Fruit fly (Drosophila melanogaster) whole organism, embryonic: Measurements from ENCODE around the gene RpL37-1.

ENCODE experiments used
- Ada2b ChIP-seq: fragments of 200-800 bp; sonication (Bioruptor generic); IDR thresholded peaks from 2 replicates; pipeline ENCODE4 v1.3.6; 2022; ENCODE audit warnings: missing biosample characterization, missing genetic modification characterization
- Awh ChIP-seq: fragments of 200-800 bp; sonication (Bioruptor generic); IDR thresholded peaks from 2 replicates; pipeline ENCODE4, ENCODE4 v1.3.6; 2022; ENCODE audit warnings: missing biosample characterization, missing genetic modification characterization
- Blimp-1 ChIP-seq: fragments of 200-800 bp; sonication (Bioruptor generic); optimal IDR thresholded peaks from 3 replicates; lab custom pipeline; 2018; ENCODE audit warnings: missing biosample characterization, missing genetic modification characterization, mild to moderate bottlenecking, moderate library complexity, missing genetic modification reagents
- BtbVII ChIP-seq: fragments of 200-800 bp; sonication (Bioruptor generic); optimal IDR thresholded peaks from 3 replicates; lab custom pipeline; 2017; ENCODE audit warnings: missing biosample characterization, mild to moderate bottlenecking, missing genetic modification characterization
- CG10267 ChIP-seq: fragments of 200-800 bp; sonication (Bioruptor generic); optimal IDR thresholded peaks from 2 replicates; lab custom pipeline; 2018; ENCODE audit warnings: missing biosample characterization, mild to moderate bottlenecking, missing genetic modification characterization, moderate library complexity
- CG11504 ChIP-seq: fragments of 200-800 bp; sonication (Bioruptor generic); optimal IDR thresholded peaks from 3 replicates; lab custom pipeline; 2019; ENCODE audit warnings: missing biosample characterization, mild to moderate bottlenecking, missing genetic modification characterization, moderate library complexity
- CG12155 ChIP-seq: fragments of 200-800 bp; sonication (Bioruptor generic); optimal IDR thresholded peaks from 3 replicates; lab custom pipeline; 2016; ENCODE audit warnings: missing biosample characterization, missing genetic modification characterization
- CG13424 ChIP-seq: fragments of 200-800 bp; sonication (Bioruptor generic); optimal IDR thresholded peaks from 2 replicates; lab custom pipeline; 2019; ENCODE audit warnings: missing biosample characterization, mild to moderate bottlenecking, missing genetic modification characterization, moderate library complexity
- CG14710 ChIP-seq: fragments of 200-800 bp; sonication (Bioruptor generic); optimal IDR thresholded peaks from 3 replicates; lab custom pipeline; 2019; ENCODE audit warnings: missing biosample characterization, mild to moderate bottlenecking, missing genetic modification characterization, moderate library complexity
- CG1529 ChIP-seq: fragments of 200-800 bp; sonication (Bioruptor generic); optimal IDR thresholded peaks from 3 replicates; lab custom pipeline; 2018; ENCODE audit warnings: missing biosample characterization, missing genetic modification characterization
- CG16779 ChIP-seq: fragments of 200-800 bp; sonication (Bioruptor generic); IDR thresholded peaks from 2 replicates; pipeline ENCODE4 v1.3.6; 2022; ENCODE audit warnings: missing biosample characterization, missing genetic modification characterization
- CG17359 ChIP-seq: fragments of 200-800 bp; sonication (Bioruptor generic); optimal IDR thresholded peaks from 3 replicates; lab custom pipeline; 2018; ENCODE audit warnings: missing biosample characterization, mild to moderate bottlenecking, missing genetic modification characterization, moderate library complexity
- CG17361 ChIP-seq: fragments of 200-800 bp; sonication (Bioruptor generic); IDR thresholded peaks from 3 replicates; pipeline ENCODE4 v1.3.6; 2022; ENCODE audit warnings: missing biosample characterization, missing genetic modification characterization
- CG17385 ChIP-seq: fragments of 200-800 bp; sonication (Bioruptor generic); optimal IDR thresholded peaks from 3 replicates; lab custom pipeline; 2018; ENCODE audit warnings: missing biosample characterization, mild to moderate bottlenecking, missing genetic modification characterization
- CG2712 ChIP-seq: fragments of 200-800 bp; optimal IDR thresholded peaks from 3 replicates; lab custom pipeline; 2019; ENCODE audit warnings: missing biosample characterization, mild to moderate bottlenecking, missing genetic modification characterization, moderate library complexity
- CG31388 ChIP-seq: fragments of 200-800 bp; sonication (Bioruptor generic); optimal IDR thresholded peaks from 2 replicates; lab custom pipeline; 2016; ENCODE audit warnings: missing biosample characterization, missing genetic modification characterization
- CG31441 ChIP-seq: fragments of 200-800 bp; sonication (Bioruptor generic); IDR thresholded peaks from 2 replicates; pipeline ENCODE4 v1.3.6; 2022; ENCODE audit warnings: missing biosample characterization, missing genetic modification characterization
- CG32772 ChIP-seq: fragments of 200-800 bp; sonication (Bioruptor generic); IDR thresholded peaks from 2 replicates; pipeline ENCODE4 v1.3.6; 2022; ENCODE audit warnings: missing biosample characterization, missing genetic modification characterization
- CG4360 ChIP-seq: fragments of 200-800 bp; sonication (Bioruptor generic); IDR thresholded peaks from 2 replicates; pipeline ENCODE4 v1.3.6; 2022; ENCODE audit warnings: missing biosample characterization, missing genetic modification characterization
- CG5180 ChIP-seq: fragments of 200-800 bp; sonication (Bioruptor generic); optimal IDR thresholded peaks from 3 replicates; lab custom pipeline; 2017; ENCODE audit warnings: missing biosample characterization, missing genetic modification characterization, mild to moderate bottlenecking, moderate library complexity, missing genetic modification reagents
- CG5245 ChIP-seq: fragments of 200-800 bp; sonication (Bioruptor generic); optimal IDR thresholded peaks from 3 replicates; lab custom pipeline; 2016; ENCODE audit warnings: missing biosample characterization, missing genetic modification characterization
- CG8944 ChIP-seq: fragments of 200-800 bp; sonication (Bioruptor generic); optimal IDR thresholded peaks from 3 replicates; lab custom pipeline; 2016; ENCODE audit warnings: missing biosample characterization, missing genetic modification characterization
- ERR ChIP-seq: fragments of 200-800 bp; sonication (Bioruptor generic); optimal IDR thresholded peaks from 2 replicates; lab custom pipeline; 2016; ENCODE audit warnings: missing biosample characterization, missing genetic modification characterization
- Eip74EF ChIP-seq, 2 experiments: fragments of 200-800 bp in 1 of 2; fragments of >200 bp in 1 of 2; sonication (Bioruptor generic) in 1 of 2; optimal IDR thresholded peaks; 2 replicates each; lab custom pipeline; 2017 to 2019; ENCODE audit warnings: missing biosample characterization in 2 of 2, missing genetic modification characterization in 2 of 2, mild to moderate bottlenecking in 1 of 2, moderate library complexity in 1 of 2
- Hmx ChIP-seq: fragments of 200-800 bp; sonication (Bioruptor generic); optimal IDR thresholded peaks from 2 replicates; lab custom pipeline; 2016; ENCODE audit warnings: missing biosample characterization, missing genetic modification characterization
- Sox102F ChIP-seq: fragments of 200-800 bp; sonication (Bioruptor generic); optimal IDR thresholded peaks from 2 replicates; lab custom pipeline; 2018; ENCODE audit warnings: missing biosample characterization, mild to moderate bottlenecking, missing genetic modification characterization, moderate library complexity
- az2 ChIP-seq: fragments of 200-800 bp; sonication (Bioruptor generic); optimal IDR thresholded peaks from 3 replicates; lab custom pipeline; 2016; ENCODE audit warnings: missing biosample characterization, missing genetic modification characterization
- bsh ChIP-seq, 2 experiments: fragments of 200-800 bp; sonication (Bioruptor generic); optimal IDR thresholded peaks; 2 replicates each; lab custom pipeline; 2017 to 2018; ENCODE audit warnings: mild to moderate bottlenecking in 2 of 2, missing biosample characterization in 2 of 2, missing genetic modification characterization in 2 of 2, moderate library complexity in 1 of 2
- crc ChIP-seq: fragments of 200-800 bp; sonication (Bioruptor generic); optimal IDR thresholded peaks from 2 replicates; lab custom pipeline; 2016; ENCODE audit warnings: missing biosample characterization, missing genetic modification characterization
- croc ChIP-seq: fragments of 200-800 bp; sonication (Bioruptor generic); conservative IDR thresholded peaks from 3 replicates; pipeline ENCODE4 v1.3.6; 2022; ENCODE audit warnings: missing biosample characterization, missing genetic modification characterization
- crol ChIP-seq: fragments of 200-800 bp; sonication (Bioruptor generic); IDR thresholded peaks from 2 replicates; pipeline ENCODE4 v1.3.6; 2022; ENCODE audit warnings: missing biosample characterization, missing genetic modification characterization
- dimm ChIP-seq: fragments of 200-800 bp; sonication (Bioruptor generic); IDR thresholded peaks from 2 replicates; pipeline ENCODE4 v1.3.6; 2022; ENCODE audit warnings: missing biosample characterization, missing genetic modification characterization
- dysf ChIP-seq: fragments of 200-800 bp; sonication (Bioruptor generic); IDR thresholded peaks from 3 replicates; pipeline ENCODE4 v1.3.6; 2022; ENCODE audit warnings: missing biosample characterization, missing genetic modification characterization
- gce ChIP-seq: fragments of 200-800 bp; sonication (Bioruptor generic); IDR thresholded peaks from 3 replicates; pipeline ENCODE4 v1.3.6; 2022; ENCODE audit warnings: missing biosample characterization, missing genetic modification characterization
- gcm ChIP-seq: fragments of 200-800 bp; sonication (Bioruptor generic); optimal IDR thresholded peaks from 2 replicates; lab custom pipeline; 2019; ENCODE audit warnings: missing biosample characterization, mild to moderate bottlenecking, missing genetic modification characterization, moderate library complexity
- gem ChIP-seq: fragments of 200-800 bp; sonication (Bioruptor generic); optimal IDR thresholded peaks from 2 replicates; lab custom pipeline; 2019; ENCODE audit warnings: missing biosample characterization, mild to moderate bottlenecking, missing genetic modification characterization, moderate library complexity
- grau ChIP-seq: fragments of 200-800 bp; optimal IDR thresholded peaks from 3 replicates; lab custom pipeline; 2019; ENCODE audit warnings: missing biosample characterization, mild to moderate bottlenecking, missing genetic modification characterization, moderate library complexity
- gsb-n ChIP-seq: fragments of 200-800 bp; sonication (Bioruptor generic); optimal IDR thresholded peaks from 3 replicates; lab custom pipeline; 2018; ENCODE audit warnings: missing biosample characterization, mild to moderate bottlenecking, missing genetic modification characterization
- hkb ChIP-seq, 2 experiments: fragments of 200-800 bp in 1 of 2; fragments of >200 bp in 1 of 2; sonication (Bioruptor generic) in 1 of 2; IDR thresholded peaks in 1 of 2; optimal IDR thresholded peaks in 1 of 2; 2 replicates each; pipeline versions ENCODE4 v1.3.6 to Lab custom; 2017 to 2022; ENCODE audit warnings: missing biosample characterization in 1 of 2, missing genetic modification characterization in 1 of 2
- kah ChIP-seq: fragments of 200-800 bp; sonication (Bioruptor generic); optimal IDR thresholded peaks from 2 replicates; lab custom pipeline; 2018; ENCODE audit warnings: missing biosample characterization, mild to moderate bottlenecking, missing genetic modification characterization
- lilli ChIP-seq: fragments of 200-800 bp; sonication (Bioruptor generic); optimal IDR thresholded peaks from 3 replicates; lab custom pipeline; 2016; ENCODE audit warnings: missing biosample characterization, missing genetic modification characterization
- nmo ChIP-seq: fragments of 200-800 bp; sonication (Bioruptor generic); optimal IDR thresholded peaks from 2 replicates; lab custom pipeline; 2018; ENCODE audit warnings: missing biosample characterization, mild to moderate bottlenecking, missing genetic modification characterization, moderate library complexity
- oc ChIP-seq: fragments of 200-800 bp; sonication (Bioruptor generic); optimal IDR thresholded peaks from 2 replicates; lab custom pipeline; 2018; ENCODE audit warnings: missing biosample characterization, mild to moderate bottlenecking, missing genetic modification characterization, moderate library complexity
- prd ChIP-seq, 3 experiments: fragments of >200 bp in 2 of 3; fragments of 200-800 bp in 1 of 3; sonication (Bioruptor generic) in 1 of 3; optimal IDR thresholded peaks in 2 of 3; IDR thresholded peaks in 1 of 3; 2 replicates in 2 of 3; 3 replicates in 1 of 3; pipeline versions ENCODE4 v1.3.6 to Lab custom; 2017 to 2022; ENCODE audit warnings: missing biosample characterization in 1 of 3, missing genetic modification characterization in 1 of 3
- rib ChIP-seq: fragments of 200-800 bp; sonication (Bioruptor generic); IDR thresholded peaks from 2 replicates; pipeline ENCODE4 v1.3.6; 2022; ENCODE audit warnings: missing biosample characterization, missing genetic modification characterization
- salm ChIP-seq: fragments of 200-800 bp; sonication (Bioruptor generic); optimal IDR thresholded peaks from 2 replicates; lab custom pipeline; 2018; ENCODE audit warnings: missing biosample characterization, mild to moderate bottlenecking, missing genetic modification characterization
- stc ChIP-seq: fragments of 200-800 bp; sonication (Bioruptor generic); IDR thresholded peaks from 2 replicates; pipeline ENCODE4 v1.3.6; 2022; ENCODE audit warnings: missing biosample characterization, missing genetic modification characterization
- tap ChIP-seq: fragments of 200-800 bp; optimal IDR thresholded peaks from 3 replicates; lab custom pipeline; 2019; ENCODE audit warnings: missing biosample characterization, mild to moderate bottlenecking, missing genetic modification characterization, moderate library complexity
- zfh1 ChIP-seq: fragments of 200-800 bp; sonication (Bioruptor generic); IDR thresholded peaks from 3 replicates; pipeline ENCODE4 v1.3.6; 2022; ENCODE audit warnings: missing biosample characterization, missing genetic modification characterization

RpL37-1 gene

DNA sequence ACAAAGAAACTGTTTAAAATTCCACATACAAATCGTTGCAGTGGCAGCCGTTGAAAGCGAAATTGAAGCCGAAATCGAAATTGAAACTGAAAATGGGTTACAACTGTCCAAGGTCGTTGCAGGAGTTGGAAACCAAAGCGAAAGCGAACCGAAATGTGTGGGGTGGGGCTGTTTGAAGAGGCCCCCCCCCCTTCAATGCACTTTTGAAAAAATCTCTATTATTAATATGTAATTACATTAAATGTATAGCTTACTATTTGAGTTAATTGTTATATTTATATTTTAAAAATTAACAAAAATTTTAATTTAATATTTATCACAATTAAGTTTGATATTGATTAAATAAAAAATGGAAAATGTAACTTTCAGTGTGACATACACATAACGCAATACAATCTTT, 17.5 kb downstream of the RpL37-1 start (continued):
- TF ChIP-seq CG2712 (tag; lab: Kevin White, UChicago) = peak; percentile 55
- TF ChIP-seq gsb-n (tag; lab: Kevin White, UChicago) = peak; percentile 54
- peak; percentile 57 for TF ChIP-seq stc (GFP tag; lab: Robert Waterston, UW)
- TF ChIP-seq CG5245 (GFP tag; lab: Kevin White, UChicago) = no peak
- TF ChIP-seq CG8944 = no peak
- no peak for TF ChIP-seq Awh (GFP tag; lab: Robert Waterston, UW)
- TF ChIP-seq CG14710 (tag; lab: Kevin White, UChicago) = peak; percentile 12
- no peak for TF ChIP-seq prd (optimal IDR thresholded peaks at IDR 0.05; lab: Kevin White, UChicago)
- peak; percentile 16; the same call in 1 of the 3 replicates for TF ChIP-seq prd (GFP tag; IDR thresholded peaks at IDR 0.05; lab: Robert Waterston, UW)
- peak; percentile 73 for TF ChIP-seq CG11504 (tag; lab: Kevin White, UChicago)
- TF ChIP-seq salm = no peak
- TF ChIP-seq Eip74EF (GFP tag; optimal IDR thresholded peaks at IDR 0.05; lab: Kevin White, UChicago) = peak in 1 of 2 experiments; percentile 29
- TF ChIP-seq CG13424 (tag; lab: Kevin White, UChicago) = peak; percentile 62
- TF ChIP-seq CG17359 (tag; lab: Kevin White, UChicago) = peak; percentile 50
- TF ChIP-seq oc (tag; lab: Kevin White, UChicago) = peak; percentile 47
- no peak for TF ChIP-seq crol (GFP tag; lab: Robert Waterston, UW)
- TF ChIP-seq nmo (GFP tag; lab: Kevin White, UChicago) = peak; percentile 33
- peak; percentile 7 for TF ChIP-seq CG17385
- TF ChIP-seq bsh (GFP tag; optimal IDR thresholded peaks at IDR 0.05; lab: Kevin White, UChicago) = peak in 1 of 2 experiments; percentile 46
- TF ChIP-seq CG10267 (tag; lab: Kevin White, UChicago) = peak; percentile 24
- TF ChIP-seq gce (GFP tag; lab: Robert Waterston, UW) = no peak
- peak; percentile 35 for TF ChIP-seq tap (tag; lab: Kevin White, UChicago)
- TF ChIP-seq gcm (GFP tag; lab: Kevin White, UChicago) = peak; percentile 12
- TF ChIP-seq crc (GFP tag; lab: Kevin White, UChicago) = no peak
- TF ChIP-seq CG16779 (GFP tag; lab: Robert Waterston, UW) = no peak
- peak; percentile 63; the same call in 2 of the 3 replicates for TF ChIP-seq CG17361
- TF ChIP-seq dysf (GFP tag; lab: Robert Waterston, UW) = 0 out of 3 replicates have a peak, but pooled peaks have one; percentile 27
- peak; percentile 54 for TF ChIP-seq CG5180 (GFP tag; lab: Kevin White, UChicago)
- TF ChIP-seq croc (GFP tag; lab: Robert Waterston, UW) = peak; percentile 14; the same call in 1 of the 3 replicates
- no peak for TF ChIP-seq CG12155
- TF ChIP-seq dimm (GFP tag; lab: Robert Waterston, UW) = no peak
- peak; percentile 31 for TF ChIP-seq grau (tag; lab: Kevin White, UChicago)
- peak; percentile 57 for TF ChIP-seq gem (tag; lab: Kevin White, UChicago)
- TF ChIP-seq zfh1 (GFP tag; lab: Robert Waterston, UW) = no peak
- no peak for TF ChIP-seq hkb (optimal IDR thresholded peaks at IDR 0.05; lab: Kevin White, UChicago)
- peak; percentile 48; the same call in 1 of the 2 replicates for TF ChIP-seq hkb (GFP tag; IDR thresholded peaks at IDR 0.05; lab: Robert Waterston, UW)
- no peak for TF ChIP-seq ERR (GFP tag; lab: Kevin White, UChicago)
- TF ChIP-seq CG32772 (GFP tag; lab: Robert Waterston, UW) = 0 out of 2 replicates have a peak, but pooled peaks have one; percentile 19
- peak; percentile 3 for TF ChIP-seq kah (GFP tag; lab: Kevin White, UChicago)
- peak; percentile 64 for TF ChIP-seq Sox102F (GFP tag; lab: Kevin White, UChicago)
- no peak for TF ChIP-seq BtbVII (GFP tag; lab: Kevin White, UChicago)
- no peak for TF ChIP-seq lilli (GFP tag; lab: Kevin White, UChicago)
- no peak for TF ChIP-seq CG31388 (GFP tag; lab: Kevin White, UChicago)
- no peak for TF ChIP-seq CG1529
- peak; percentile 99 for TF ChIP-seq Blimp-1 (GFP tag; lab: Kevin White, UChicago)
- no peak for TF ChIP-seq CG4360
- no peak for TF ChIP-seq rib
- TF ChIP-seq CG31441 = peak; percentile 70
- TF ChIP-seq az2 (GFP tag; lab: Kevin White, UChicago) = no peak
- no peak for TF ChIP-seq Hmx (GFP tag; lab: Kevin White, UChicago)
- TF ChIP-seq Ada2b = no peak
